Worm (Caenorhabditis elegans) whole organism, L1 larva: ENCODE results near the gene tmed-1.

Experiments used
- C04F5.9 ChIP-seq: sonication (generic microtip); optimal IDR thresholded peaks from 2 replicates; lab custom pipeline; 2016; ENCODE audit warnings: missing genetic modification characterization, missing compliant biosample characterization
- C34B4.2 ChIP-seq: sonication (generic microtip); optimal IDR thresholded peaks from 2 replicates; lab custom pipeline; 2017; ENCODE audit warnings: mild to moderate bottlenecking, missing genetic modification characterization, missing compliant biosample characterization
- F16B12.6 ChIP-seq: fragments of 150-350 bp; optimal IDR thresholded peaks from 2 replicates; lab custom pipeline; 2014; ENCODE audit warnings: missing biosample characterization, missing genetic modification characterization
- Y116A8C.19 ChIP-seq: sonication (generic microtip); optimal IDR thresholded peaks from 2 replicates; lab custom pipeline; 2016; ENCODE audit warnings: missing compliant biosample characterization, missing genetic modification characterization, borderline replicate concordance
- aly-2 ChIP-seq: fragments of 150-350 bp; optimal IDR thresholded peaks from 2 replicates; lab custom pipeline; 2014; ENCODE audit warnings: missing biosample characterization, missing genetic modification characterization
- ama-1 ChIP-seq: fragments of 150-350 bp; optimal IDR thresholded peaks from 2 replicates; lab custom pipeline; 2014
- ceh-82 ChIP-seq, 3 experiments: fragments of 150-350 bp in 1 of 3; sonication (generic microtip) in 2 of 3; optimal IDR thresholded peaks; 2 replicates each; lab custom pipeline; 2014 to 2017; ENCODE audit warnings: missing biosample characterization in 3 of 3, missing genetic modification characterization in 3 of 3
- dpl-1 ChIP-seq, 3 experiments: fragments of 150-350 bp in 2 of 3; sonication (generic microtip) in 1 of 3; optimal IDR thresholded peaks; 2 replicates each; lab custom pipeline; 2014 to 2017; ENCODE audit warnings: missing biosample characterization in 3 of 3, missing genetic modification characterization in 3 of 3, missing genetic modification reagents in 3 of 3
- efl-1 ChIP-seq, 4 experiments: fragments of 150-350 bp; optimal IDR thresholded peaks in 3 of 4; peaks in 1 of 4; 1 replicate in 1 of 4; 2 replicates in 3 of 4; lab custom pipeline; 2014; ENCODE audit warnings: missing biosample characterization in 2 of 4, missing genetic modification characterization in 2 of 4, missing genetic modification reagents in 2 of 4
- elt-3 ChIP-seq, 6 experiments: fragments of 150-350 bp in 1 of 6; sonication (generic microtip); optimal IDR thresholded peaks; 2 replicates each; lab custom pipeline; 2017 to 2018; ENCODE audit warnings: missing biosample characterization in 6 of 6, missing genetic modification characterization in 6 of 6, inconsistent platforms in 1 of 6
- fos-1 ChIP-seq: fragments of 150-350 bp; optimal IDR thresholded peaks from 2 replicates; lab custom pipeline; 2014; ENCODE audit warnings: missing biosample characterization, missing genetic modification characterization
- grh-1 ChIP-seq: fragments of 200-800 bp; sonication (Bioruptor generic); IDR thresholded peaks from 2 replicates; pipeline ENCODE4 v1.3.6; 2022; ENCODE audit warnings: missing genetic modification reagents, missing genetic modification characterization, missing compliant biosample characterization
- hlh-17 ChIP-seq: fragments of 200-800 bp; sonication (Bioruptor generic); optimal IDR thresholded peaks from 2 replicates; lab custom pipeline; 2018; ENCODE audit warnings: missing genetic modification characterization, mild to moderate bottlenecking, missing compliant biosample characterization, moderate library complexity, borderline replicate concordance
- isw-1 ChIP-seq: fragments of 200-800 bp; sonication (Bioruptor generic); IDR thresholded peaks from 2 replicates; pipeline ENCODE4 v1.3.6; 2022; ENCODE audit warnings: missing genetic modification characterization, missing compliant biosample characterization
- lin-15B ChIP-seq: fragments of 150-350 bp; sonication (generic microtip); optimal IDR thresholded peaks from 3 replicates; lab custom pipeline; 2014; ENCODE audit warnings: missing biosample characterization, missing genetic modification characterization
- lin-35 ChIP-seq, 2 experiments: fragments of 150-350 bp; optimal IDR thresholded peaks; 2 replicates each; lab custom pipeline; 2014; ENCODE audit warnings: missing biosample characterization in 2 of 2, missing genetic modification characterization in 2 of 2, missing genetic modification reagents in 2 of 2
- nhr-28 ChIP-seq: fragments of 150-350 bp; optimal IDR thresholded peaks from 2 replicates; lab custom pipeline; 2014; ENCODE audit warnings: missing biosample characterization, missing genetic modification characterization
- nhr-47 ChIP-seq: sonication (generic microtip); optimal IDR thresholded peaks from 2 replicates; lab custom pipeline; 2016; ENCODE audit warnings: mild to moderate bottlenecking, missing genetic modification characterization, moderate library complexity, missing compliant biosample characterization
- nhr-71 ChIP-seq: sonication (generic microtip); optimal IDR thresholded peaks from 2 replicates; lab custom pipeline; 2016; ENCODE audit warnings: mild to moderate bottlenecking, missing genetic modification characterization, moderate library complexity, missing compliant biosample characterization
- nhr-76 ChIP-seq: sonication (generic microtip); optimal IDR thresholded peaks from 2 replicates; lab custom pipeline; 2017; ENCODE audit warnings: missing biosample characterization, missing genetic modification characterization
- nhr-77 ChIP-seq: fragments of 150-350 bp; optimal IDR thresholded peaks from 2 replicates; lab custom pipeline; 2014; ENCODE audit warnings: missing biosample characterization, missing genetic modification characterization
- nhr-90 ChIP-seq: sonication (generic microtip); optimal IDR thresholded peaks from 2 replicates; lab custom pipeline; 2016; ENCODE audit warnings: mild to moderate bottlenecking, missing genetic modification characterization, missing compliant biosample characterization; ENCODE audit not compliant: poor library complexity
- pqm-1 ChIP-seq: sonication (generic microtip); optimal IDR thresholded peaks from 3 replicates; lab custom pipeline; 2017; ENCODE audit warnings: missing biosample characterization, missing genetic modification characterization
- rnt-1 ChIP-seq: sonication (generic microtip); optimal IDR thresholded peaks from 2 replicates; lab custom pipeline; 2016; ENCODE audit warnings: mild to moderate bottlenecking, missing genetic modification characterization, moderate library complexity, missing compliant biosample characterization
- snu-23 ChIP-seq: sonication (generic microtip); optimal IDR thresholded peaks from 2 replicates; lab custom pipeline; 2016; ENCODE audit warnings: missing genetic modification characterization, missing compliant biosample characterization
- sox-4 ChIP-seq: sonication (generic microtip); optimal IDR thresholded peaks from 2 replicates; lab custom pipeline; 2016; ENCODE audit warnings: missing genetic modification characterization, missing compliant biosample characterization
- unc-30 ChIP-seq: sonication (generic microtip); optimal IDR thresholded peaks from 2 replicates; lab custom pipeline; 2017; ENCODE audit warnings: missing biosample characterization, missing genetic modification characterization
- unc-98 ChIP-seq: fragments of 200-800 bp; sonication (Bioruptor generic); IDR thresholded peaks from 2 replicates; pipeline ENCODE4 v1.3.6; 2022; ENCODE audit warnings: missing genetic modification characterization, missing compliant biosample characterization
- zag-1 ChIP-seq: fragments of 150-350 bp; optimal IDR thresholded peaks from 2 replicates; lab custom pipeline; 2014; ENCODE audit warnings: missing biosample characterization, missing genetic modification characterization
- zip-4 ChIP-seq: fragments of 200-800 bp; sonication (Bioruptor generic); optimal IDR thresholded peaks from 2 replicates; lab custom pipeline; 2018; ENCODE audit warnings: mild to moderate bottlenecking, missing genetic modification characterization, moderate library complexity, missing compliant biosample characterization
- ztf-11 ChIP-seq, 2 experiments: sonication (generic microtip); optimal IDR thresholded peaks; 2 replicates each; lab custom pipeline; 2016 to 2017; ENCODE audit warnings: missing genetic modification characterization in 2 of 2, missing biosample characterization in 1 of 2, missing compliant biosample characterization in 1 of 2

tmed-1 gene

DNA sequence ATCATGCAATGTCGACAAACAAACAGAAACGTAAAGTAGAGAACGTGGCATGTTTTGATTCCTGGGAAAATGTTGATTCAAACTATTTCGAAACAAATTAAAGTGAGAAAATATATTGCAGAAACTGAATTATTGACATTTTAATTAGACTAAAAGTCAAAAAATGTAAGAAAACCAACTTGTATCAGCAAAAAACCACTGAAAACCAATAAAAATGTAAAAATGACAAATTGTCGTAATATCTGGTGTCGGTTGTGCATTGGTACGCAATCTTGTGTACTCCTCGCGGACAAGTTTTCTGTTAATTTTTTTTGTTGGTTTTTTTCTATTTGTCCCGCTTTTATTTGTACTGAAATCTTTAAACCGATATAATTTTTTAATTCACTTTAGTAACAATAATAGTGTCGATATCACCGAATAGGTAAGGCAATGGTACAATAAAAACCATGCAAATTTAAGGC lies 48.2 kb downstream of the tmed-1 start, which contains the start of gene T12G3.11 (continued):
- TF ChIP-seq zag-1 (tag; lab: Kevin White, UChicago) (no peak), grh-1 (GFP tag; lab: Robert Waterston, UW) (no peak), dpl-1 (GFP tag; optimal IDR thresholded peaks at IDR 0.05; lab: Kevin White, UChicago) (peak; percentile 30 to 56 (median 39)), elt-3 (tag; optimal IDR thresholded peaks at IDR 0.05; lab: Kevin White, UChicago) (peak in 1 of 6 experiments; percentile 19), ceh-82 (tag; optimal IDR thresholded peaks at IDR 0.05; lab: Kevin White, UChicago) (peak in 2 of 3 experiments; percentile 7 to 20), nhr-71 (tag; lab: Kevin White, UChicago) (peak; percentile 62), C34B4.2 (tag; lab: Kevin White, UChicago) (no peak), aly-2 (no peak), efl-1 (optimal IDR thresholded peaks at IDR 0.05; lab: Kevin White, UChicago) (peak; percentile 56 to 66), efl-1 (GFP tag; optimal IDR thresholded peaks at IDR 0.05 in 1 of 2; lab: Kevin White, UChicago) (peak; percentile 67 to 93), ztf-11 (tag; optimal IDR thresholded peaks at IDR 0.05; lab: Kevin White, UChicago) (no peak), nhr-77 (no peak), lin-35 (GFP tag; optimal IDR thresholded peaks at IDR 0.05; lab: Kevin White, UChicago) (peak; percentile 49 to 55), rnt-1 (tag; lab: Kevin White, UChicago) (peak; percentile 38), lin-15B (tag; lab: Kevin White, UChicago) (peak; percentile 10), fos-1 (tag; lab: Kevin White, UChicago) (no peak), nhr-47 (tag; lab: Kevin White, UChicago) (peak; percentile 62), C04F5.9 (tag; lab: Kevin White, UChicago) (no peak), sox-4 (tag; lab: Kevin White, UChicago) (no peak), unc-30 (tag; lab: Kevin White, UChicago) (no peak), ama-1 (lab: Kevin White, UChicago) (no peak), nhr-90 (tag; lab: Kevin White, UChicago) (no peak), hlh-17 (no peak), unc-98 (GFP tag; lab: Robert Waterston, UW) (no peak), Y116A8C.19 (tag; lab: Kevin White, UChicago) (no peak)
- TF ChIP-seq, all 84 proteins: peak for 22

DNA sequence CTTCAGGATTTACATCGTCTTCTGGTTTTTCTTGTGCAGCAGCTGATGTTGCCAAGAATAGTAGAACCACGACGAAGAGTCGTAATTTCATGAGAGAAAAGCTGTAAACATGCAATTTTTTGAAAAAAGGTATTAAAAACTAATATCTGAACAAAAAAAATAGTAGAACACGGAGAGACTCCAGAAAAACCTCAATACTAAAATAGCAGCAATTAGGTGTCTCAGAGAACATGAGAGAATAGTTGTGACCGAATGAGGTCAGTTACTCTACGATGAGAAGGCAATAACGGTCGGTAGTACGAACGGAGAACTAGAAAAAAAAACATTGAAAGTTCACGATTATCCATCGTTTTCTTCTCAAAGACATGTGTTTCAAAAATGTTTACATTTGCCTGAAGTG lies 48.9 kb downstream of the tmed-1 start, which contains the start of gene tgn-38:
Gene tgn-38, minus strand, starts transcription at position 101 of the 400 bp plus-strand sequence.
- no peak for TF ChIP-seq nhr-76 (tag; lab: Kevin White, UChicago)
- TF ChIP-seq snu-23 (GFP tag; lab: Kevin White, UChicago), result no peak
- TF ChIP-seq pqm-1, result no peak
- TF ChIP-seq unc-98 (GFP tag; lab: Robert Waterston, UW), result no peak
- no peak for TF ChIP-seq zip-4 (GFP tag; lab: Kevin White, UChicago)
- TF ChIP-seq F16B12.6 (tag; lab: Kevin White, UChicago), result no peak
- TF ChIP-seq sox-4 (tag; lab: Kevin White, UChicago), result no peak
- no peak for TF ChIP-seq elt-3 (tag; optimal IDR thresholded peaks at IDR 0.05; lab: Kevin White, UChicago)
- no peak for TF ChIP-seq isw-1 (GFP tag; lab: Robert Waterston, UW)
- TF ChIP-seq efl-1 (optimal IDR thresholded peaks at IDR 0.05; lab: Kevin White, UChicago), result no peak
- TF ChIP-seq efl-1 (GFP tag; optimal IDR thresholded peaks at IDR 0.05 in 1 of 2; lab: Kevin White, UChicago), result no peak
- TF ChIP-seq ama-1 (lab: Kevin White, UChicago), result no peak
- TF ChIP-seq nhr-28 (tag; lab: Kevin White, UChicago), result no peak
- TF ChIP-seq, all 84 proteins: peak for 0
